Fruit fly (Drosophila melanogaster) whole organism, embryonic: ENCODE results near the gene CG15332.

ENCODE experiments used
- CG10543 ChIP-seq: fragments of 200-800 bp; sonication (Bioruptor generic); optimal IDR thresholded peaks from 3 replicates; lab custom pipeline; 2017; ENCODE audit warnings: missing biosample characterization, mild to moderate bottlenecking, missing genetic modification characterization, moderate library complexity
- CG11696 ChIP-seq: fragments of 200-800 bp; sonication (Bioruptor generic); IDR thresholded peaks from 2 replicates; pipeline ENCODE4 v1.3.6; 2022; ENCODE audit warnings: missing biosample characterization, missing genetic modification characterization
- CG12659 ChIP-seq: fragments of 200-800 bp; sonication (Bioruptor generic); optimal IDR thresholded peaks from 3 replicates; lab custom pipeline; 2017; ENCODE audit warnings: mild to moderate bottlenecking, missing biosample characterization, missing genetic modification reagents, missing genetic modification characterization
- CG15011 ChIP-seq: fragments of 200-800 bp; sonication (Bioruptor generic); optimal IDR thresholded peaks from 3 replicates; lab custom pipeline; 2018; ENCODE audit warnings: missing biosample characterization, mild to moderate bottlenecking, missing genetic modification characterization
- CG1603 ChIP-seq: fragments of 200-800 bp; sonication (Bioruptor generic); optimal IDR thresholded peaks from 2 replicates; lab custom pipeline; 2019; ENCODE audit warnings: missing biosample characterization, mild to moderate bottlenecking, missing genetic modification characterization, moderate library complexity
- CG2116 ChIP-seq: fragments of 200-800 bp; sonication (Bioruptor generic); optimal IDR thresholded peaks from 3 replicates; lab custom pipeline; 2018; ENCODE audit warnings: missing biosample characterization, mild to moderate bottlenecking, missing genetic modification characterization
- CG2678 ChIP-seq: fragments of 200-800 bp; sonication (Bioruptor generic); optimal IDR thresholded peaks from 3 replicates; lab custom pipeline; 2019; ENCODE audit warnings: missing biosample characterization, mild to moderate bottlenecking, missing genetic modification characterization, moderate library complexity
- CG33557 ChIP-seq: fragments of 200-800 bp; sonication (Bioruptor generic); optimal IDR thresholded peaks from 2 replicates; lab custom pipeline; 2019; ENCODE audit warnings: missing biosample characterization, mild to moderate bottlenecking, missing genetic modification characterization, moderate library complexity
- CG5245 ChIP-seq: fragments of 200-800 bp; sonication (Bioruptor generic); optimal IDR thresholded peaks from 3 replicates; lab custom pipeline; 2016; ENCODE audit warnings: missing biosample characterization, missing genetic modification characterization
- CG7556 ChIP-seq: fragments of 200-800 bp; sonication (Bioruptor generic); optimal IDR thresholded peaks from 2 replicates; lab custom pipeline; 2017; ENCODE audit warnings: missing biosample characterization, mild to moderate bottlenecking, missing genetic modification characterization
- CG7987 ChIP-seq: fragments of 200-800 bp; sonication (Bioruptor generic); optimal IDR thresholded peaks from 2 replicates; lab custom pipeline; 2018; ENCODE audit warnings: missing biosample characterization, mild to moderate bottlenecking, missing genetic modification characterization, moderate library complexity
- CG9797 ChIP-seq: fragments of 200-800 bp; sonication (Bioruptor generic); optimal IDR thresholded peaks from 3 replicates; lab custom pipeline; 2018; ENCODE audit warnings: missing biosample characterization, mild to moderate bottlenecking, missing genetic modification characterization
- CoRest ChIP-seq: fragments of 200-800 bp; sonication (Bioruptor generic); optimal IDR thresholded peaks from 3 replicates; lab custom pipeline; 2018; ENCODE audit warnings: missing biosample characterization, mild to moderate bottlenecking, missing genetic modification characterization, moderate library complexity
- Dad ChIP-seq: fragments of 200-800 bp; sonication (Bioruptor generic); optimal IDR thresholded peaks from 3 replicates; lab custom pipeline; 2016; ENCODE audit warnings: missing biosample characterization, missing genetic modification characterization
- Dp ChIP-seq: fragments of 200-800 bp; sonication (Bioruptor generic); optimal IDR thresholded peaks from 2 replicates; lab custom pipeline; 2018; ENCODE audit warnings: missing biosample characterization, mild to moderate bottlenecking, missing genetic modification characterization, moderate library complexity
- E2f1 ChIP-seq: fragments of 200-800 bp; sonication (Bioruptor generic); IDR thresholded peaks from 2 replicates; pipeline ENCODE4 v1.3.6; 2022; ENCODE audit warnings: missing biosample characterization, missing genetic modification characterization
- E2f2 ChIP-seq: fragments of 200-800 bp; sonication (Bioruptor generic); IDR thresholded peaks from 2 replicates; pipeline ENCODE4 v1.3.6; 2022; ENCODE audit warnings: missing biosample characterization, missing genetic modification characterization
- Ets97D ChIP-seq: fragments of 200-800 bp; sonication (Bioruptor generic); optimal IDR thresholded peaks from 3 replicates; lab custom pipeline; 2016; ENCODE audit warnings: missing biosample characterization, missing genetic modification characterization
- HLH3B ChIP-seq: fragments of 200-800 bp; sonication (Bioruptor generic); IDR thresholded peaks from 2 replicates; pipeline ENCODE4 v1.3.6; 2022; ENCODE audit warnings: missing biosample characterization, missing genetic modification characterization
- Hmr ChIP-seq: fragments of 200-800 bp; sonication (Bioruptor generic); optimal IDR thresholded peaks from 3 replicates; lab custom pipeline; 2017; ENCODE audit warnings: mild to moderate bottlenecking, missing biosample characterization, missing genetic modification reagents, missing genetic modification characterization
- Hmx ChIP-seq: fragments of 200-800 bp; sonication (Bioruptor generic); optimal IDR thresholded peaks from 2 replicates; lab custom pipeline; 2016; ENCODE audit warnings: missing biosample characterization, missing genetic modification characterization
- Med ChIP-seq: fragments of 200-800 bp; sonication (Bioruptor generic); peaks from one replicate; lab custom pipeline; 2016; ENCODE audit warnings: missing biosample characterization, missing genetic modification characterization, mild to moderate bottlenecking, inconsistent platforms, moderate library complexity
- Myb ChIP-seq: fragments of 200-800 bp; sonication (Bioruptor generic); optimal IDR thresholded peaks from 2 replicates; lab custom pipeline; 2016; ENCODE audit warnings: missing biosample characterization, missing genetic modification characterization
- PHDP ChIP-seq: fragments of 200-800 bp; sonication (Bioruptor generic); optimal IDR thresholded peaks from 3 replicates; lab custom pipeline; 2018; ENCODE audit warnings: missing biosample characterization, mild to moderate bottlenecking, missing genetic modification characterization, moderate library complexity
- Rfx ChIP-seq: fragments of 200-800 bp; sonication (Bioruptor generic); IDR thresholded peaks from 2 replicates; pipeline ENCODE4 v1.3.6; 2022; ENCODE audit warnings: missing biosample characterization, missing genetic modification characterization
- Xbp1 ChIP-seq: fragments of 200-800 bp; sonication (Bioruptor generic); optimal IDR thresholded peaks from 3 replicates; lab custom pipeline; 2016; ENCODE audit warnings: missing biosample characterization, mild to moderate bottlenecking, missing genetic modification characterization
- cas ChIP-seq: fragments of 200-800 bp; sonication (Bioruptor generic); IDR thresholded peaks from 2 replicates; pipeline ENCODE4 v1.3.6; 2022; ENCODE audit warnings: missing biosample characterization, missing genetic modification characterization
- ci ChIP-seq: fragments of 200-800 bp; sonication (Bioruptor generic); IDR thresholded peaks from 3 replicates; pipeline ENCODE4 v1.3.6; 2022; ENCODE audit warnings: missing biosample characterization, missing genetic modification characterization
- exex ChIP-seq: fragments of 200-800 bp; sonication (Bioruptor generic); optimal IDR thresholded peaks from 4 replicates; lab custom pipeline; 2018; ENCODE audit warnings: missing biosample characterization, mild to moderate bottlenecking, missing genetic modification characterization, moderate library complexity
- fd3F ChIP-seq: fragments of 200-800 bp; sonication (Bioruptor generic); optimal IDR thresholded peaks from 2 replicates; lab custom pipeline; 2018; ENCODE audit warnings: missing biosample characterization, mild to moderate bottlenecking, missing genetic modification characterization, moderate library complexity
- gce ChIP-seq: fragments of 200-800 bp; sonication (Bioruptor generic); IDR thresholded peaks from 3 replicates; pipeline ENCODE4 v1.3.6; 2022; ENCODE audit warnings: missing biosample characterization, missing genetic modification characterization
- grau ChIP-seq: fragments of 200-800 bp; optimal IDR thresholded peaks from 3 replicates; lab custom pipeline; 2019; ENCODE audit warnings: missing biosample characterization, mild to moderate bottlenecking, missing genetic modification characterization, moderate library complexity
- phol ChIP-seq: fragments of 200-800 bp; sonication (Bioruptor generic); optimal IDR thresholded peaks from 3 replicates; lab custom pipeline; 2018; ENCODE audit warnings: missing biosample characterization, mild to moderate bottlenecking, missing genetic modification characterization, moderate library complexity
- pita ChIP-seq: fragments of 200-800 bp; sonication (Bioruptor generic); optimal IDR thresholded peaks from 2 replicates; lab custom pipeline; 2017; ENCODE audit warnings: missing biosample characterization, mild to moderate bottlenecking, missing genetic modification characterization
- pros ChIP-seq: fragments of 200-800 bp; sonication (Bioruptor generic); optimal IDR thresholded peaks from 3 replicates; lab custom pipeline; 2019; ENCODE audit warnings: missing biosample characterization, mild to moderate bottlenecking, missing genetic modification characterization, moderate library complexity
- pzg ChIP-seq: fragments of 200-800 bp; sonication (Bioruptor generic); optimal IDR thresholded peaks from 3 replicates; lab custom pipeline; 2018; ENCODE audit warnings: missing biosample characterization, mild to moderate bottlenecking, missing genetic modification characterization, moderate library complexity
- stwl ChIP-seq: fragments of 200-800 bp; sonication (Bioruptor generic); optimal IDR thresholded peaks from 3 replicates; lab custom pipeline; 2018; ENCODE audit warnings: missing biosample characterization, mild to moderate bottlenecking, missing genetic modification characterization, moderate library complexity
- unpg ChIP-seq: fragments of 200-800 bp; sonication (Bioruptor generic); optimal IDR thresholded peaks from 3 replicates; lab custom pipeline; 2018; ENCODE audit warnings: missing biosample characterization, mild to moderate bottlenecking, missing genetic modification characterization, moderate library complexity

The CG15332 gene

DNA sequence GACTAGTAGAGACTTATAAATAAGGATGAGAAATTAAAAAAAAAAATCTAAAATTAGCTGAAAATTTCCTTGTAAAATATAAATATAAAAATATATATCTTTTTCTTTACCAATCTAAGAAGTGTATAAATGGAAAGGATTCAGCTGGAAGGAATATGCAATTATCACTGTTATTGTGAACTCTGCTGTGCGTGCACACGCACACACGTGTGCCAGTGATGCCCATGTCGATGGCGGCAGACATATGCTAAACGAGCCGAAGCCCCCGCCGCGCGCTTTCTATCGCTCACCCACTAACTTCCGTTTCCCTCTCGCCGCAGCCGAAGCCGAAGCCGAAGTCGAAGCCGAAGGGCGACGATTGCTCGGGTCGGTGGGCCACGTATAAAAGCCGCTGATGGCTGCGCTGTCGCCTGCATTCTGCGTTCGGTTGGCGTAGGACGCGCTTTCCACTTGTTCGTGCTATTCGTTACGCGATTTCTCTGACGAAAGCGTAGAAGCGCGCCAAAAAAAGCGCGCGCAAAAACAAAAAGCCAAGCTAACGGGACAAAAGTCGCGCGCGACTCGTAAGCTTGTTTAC, 39.5 kb upstream of the CG15332 start, which contains the start of gene Tbh (continued):
- no peak for TF ChIP-seq pros
- TF ChIP-seq Med (GFP tag; lab: Kevin White, UChicago), result peak; percentile 78
- TF ChIP-seq HLH3B (GFP tag; lab: Robert Waterston, UW), result 0 out of 2 replicates have a peak, but pooled peaks have one; percentile 39
- TF ChIP-seq CG7556 (GFP tag; lab: Kevin White, UChicago), result peak; percentile 69
- no peak for TF ChIP-seq exex
- no peak for TF ChIP-seq E2f1 (GFP tag; lab: Robert Waterston, UW)
- TF ChIP-seq Dad, result no peak
- TF ChIP-seq CG5245 (GFP tag; lab: Kevin White, UChicago), result no peak
- peak; percentile 17 for TF ChIP-seq grau (tag; lab: Kevin White, UChicago)
- peak; percentile 43 for TF ChIP-seq CG12659 (GFP tag; lab: Kevin White, UChicago)
- no peak for TF ChIP-seq gce
- no peak for TF ChIP-seq Hmx (GFP tag; lab: Kevin White, UChicago)
- peak; percentile 67 for TF ChIP-seq Hmr
- peak; percentile 24 for TF ChIP-seq CG10543 (GFP tag; lab: Kevin White, UChicago)
- peak; percentile 60 for TF ChIP-seq CG11696 (GFP tag; lab: Robert Waterston, UW)
- peak; percentile 9 for TF ChIP-seq fd3F
- TF ChIP-seq CG7987 (GFP tag; lab: Kevin White, UChicago), result no peak
- no peak for TF ChIP-seq CG9797
- no peak for TF ChIP-seq CG15011 (GFP tag; lab: Kevin White, UChicago)
- peak; percentile 28 for TF ChIP-seq PHDP (tag; lab: Kevin White, UChicago)
- TF ChIP-seq unpg, result peak; percentile 16
- peak; percentile 6 for TF ChIP-seq CG33557 (GFP tag; lab: Kevin White, UChicago)
- 0 out of 2 replicates have a peak, but pooled peaks have one; percentile 8 for TF ChIP-seq E2f2 (GFP tag; lab: Robert Waterston, UW)
- peak; percentile 15 for TF ChIP-seq phol (tag; lab: Kevin White, UChicago)
- no peak for TF ChIP-seq cas

DNA sequence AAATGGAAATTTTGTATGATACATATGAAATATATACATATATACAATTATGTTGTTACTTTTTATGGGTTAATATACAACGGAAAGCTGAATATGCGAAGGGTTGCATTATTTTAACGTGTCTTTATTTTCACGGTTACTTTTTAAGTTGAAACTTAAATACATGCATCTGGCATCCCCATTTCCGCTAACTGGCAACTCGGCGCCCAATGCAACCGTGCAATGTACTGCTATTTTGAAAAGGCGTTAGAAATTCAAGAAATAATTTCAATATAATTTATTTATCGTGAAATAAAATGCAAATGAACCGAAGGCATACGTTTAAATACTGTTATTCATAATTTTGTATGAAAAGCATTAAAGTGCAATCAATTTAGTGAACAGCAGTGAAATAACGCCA, 30.8 kb upstream of the CG15332 start:
- TF ChIP-seq CG2116 (GFP tag; lab: Kevin White, UChicago) (peak; percentile 96), Ets97D (GFP tag; lab: Kevin White, UChicago) (peak; percentile 72), Dp (GFP tag; lab: Kevin White, UChicago) (peak; percentile 43), pita (GFP tag; lab: Kevin White, UChicago) (no peak), E2f2 (GFP tag; lab: Robert Waterston, UW) (peak; percentile 58), Xbp1 (GFP tag; lab: Kevin White, UChicago) (no peak), Rfx (GFP tag; lab: Robert Waterston, UW) (0 out of 2 replicates have a peak, but pooled peaks have one; percentile 12), CG1603 (peak; percentile 13), pzg (peak; percentile 17), stwl (tag; lab: Kevin White, UChicago) (peak; percentile 64), Myb (GFP tag; lab: Kevin White, UChicago) (peak; percentile 81), phol (tag; lab: Kevin White, UChicago) (peak; percentile 61), CoRest (tag; lab: Kevin White, UChicago) (peak; percentile 16), ci (peak; percentile 52; the same call in 2 of the 3 replicates), CG2678 (tag; lab: Kevin White, UChicago) (no peak)
